Fruit fly (Drosophila melanogaster) whole organism, embryonic: Measurements from ENCODE around the gene Jhbp16.
A peak's percentile ranks its signal among the peaks of the same experiment; 100 is the strongest.

Experiments used
- ATbp ChIP-seq: fragments of 200-800 bp; sonication (Bioruptor generic); optimal IDR thresholded peaks from 2 replicates; lab custom pipeline; 2017; ENCODE audit warnings: missing biosample characterization, mild to moderate bottlenecking, missing genetic modification characterization, missing genetic modification reagents
- Blimp-1 ChIP-seq: fragments of 200-800 bp; sonication (Bioruptor generic); optimal IDR thresholded peaks from 3 replicates; lab custom pipeline; 2018; ENCODE audit warnings: missing biosample characterization, missing genetic modification characterization, mild to moderate bottlenecking, moderate library complexity, missing genetic modification reagents
- CG11085 ChIP-seq: fragments of 200-800 bp; sonication (Bioruptor generic); IDR thresholded peaks from 2 replicates; pipeline ENCODE4 v1.3.6; 2022; ENCODE audit warnings: missing biosample characterization, missing genetic modification characterization
- CG11247 ChIP-seq: fragments of 200-800 bp; sonication (Bioruptor generic); IDR thresholded peaks from 2 replicates; pipeline ENCODE4 v1.3.6; 2022; ENCODE audit warnings: missing biosample characterization, missing genetic modification characterization
- CG12071 ChIP-seq: fragments of 200-800 bp; sonication (Bioruptor generic); optimal IDR thresholded peaks from 3 replicates; lab custom pipeline; 2018; ENCODE audit warnings: missing biosample characterization, mild to moderate bottlenecking, missing genetic modification characterization
- CG12219 ChIP-seq: fragments of 200-800 bp; sonication (Bioruptor generic); optimal IDR thresholded peaks from 3 replicates; lab custom pipeline; 2018; ENCODE audit warnings: missing biosample characterization, mild to moderate bottlenecking, missing genetic modification characterization
- CG12659 ChIP-seq: fragments of 200-800 bp; sonication (Bioruptor generic); optimal IDR thresholded peaks from 3 replicates; lab custom pipeline; 2017; ENCODE audit warnings: mild to moderate bottlenecking, missing biosample characterization, missing genetic modification reagents, missing genetic modification characterization
- CG1647 ChIP-seq: fragments of 200-800 bp; sonication (Bioruptor generic); optimal IDR thresholded peaks from 3 replicates; lab custom pipeline; 2016; ENCODE audit warnings: missing biosample characterization, missing genetic modification characterization
- CG16863 ChIP-seq: fragments of 200-800 bp; sonication (Bioruptor generic); optimal IDR thresholded peaks from 3 replicates; lab custom pipeline; 2016; ENCODE audit warnings: missing biosample characterization, missing genetic modification characterization
- CG17829 ChIP-seq: fragments of 200-800 bp; optimal IDR thresholded peaks from 2 replicates; lab custom pipeline; 2019; ENCODE audit warnings: missing biosample characterization, mild to moderate bottlenecking, missing genetic modification characterization, moderate library complexity
- CG17912 ChIP-seq: fragments of 200-800 bp; sonication (Bioruptor generic); optimal IDR thresholded peaks from 2 replicates; lab custom pipeline; 2018; ENCODE audit warnings: missing biosample characterization, mild to moderate bottlenecking, missing genetic modification characterization
- CG18262 ChIP-seq: fragments of 200-800 bp; optimal IDR thresholded peaks from 3 replicates; lab custom pipeline; 2019; ENCODE audit warnings: missing biosample characterization, mild to moderate bottlenecking, missing genetic modification characterization, moderate library complexity
- CG2712 ChIP-seq: fragments of 200-800 bp; optimal IDR thresholded peaks from 3 replicates; lab custom pipeline; 2019; ENCODE audit warnings: missing biosample characterization, mild to moderate bottlenecking, missing genetic modification characterization, moderate library complexity
- CG31441 ChIP-seq: fragments of 200-800 bp; sonication (Bioruptor generic); IDR thresholded peaks from 2 replicates; pipeline ENCODE4 v1.3.6; 2022; ENCODE audit warnings: missing biosample characterization, missing genetic modification characterization
- CG4854 ChIP-seq: fragments of 200-800 bp; sonication (Bioruptor generic); optimal IDR thresholded peaks from 2 replicates; lab custom pipeline; 2016; ENCODE audit warnings: missing biosample characterization, missing genetic modification characterization, inconsistent platforms
- CG7745 ChIP-seq: fragments of 200-800 bp; sonication (Bioruptor generic); optimal IDR thresholded peaks from 2 replicates; lab custom pipeline; 2018; ENCODE audit warnings: missing biosample characterization, mild to moderate bottlenecking, missing genetic modification characterization, moderate library complexity
- CG7839 ChIP-seq: fragments of 200-800 bp; sonication (Bioruptor generic); optimal IDR thresholded peaks from 3 replicates; lab custom pipeline; 2018; ENCODE audit warnings: missing biosample characterization, mild to moderate bottlenecking, missing genetic modification characterization, moderate library complexity
- CG9437 ChIP-seq: fragments of 200-800 bp; sonication (Bioruptor generic); optimal IDR thresholded peaks from 2 replicates; lab custom pipeline; 2018; ENCODE audit warnings: missing biosample characterization, mild to moderate bottlenecking, missing genetic modification characterization
- CG9609 ChIP-seq: fragments of 200-800 bp; sonication (Bioruptor generic); optimal IDR thresholded peaks from 3 replicates; lab custom pipeline; 2016; ENCODE audit warnings: missing biosample characterization, missing genetic modification characterization
- CG9727 ChIP-seq: fragments of 200-800 bp; sonication (Bioruptor generic); optimal IDR thresholded peaks from 3 replicates; lab custom pipeline; 2017; ENCODE audit warnings: missing biosample characterization, mild to moderate bottlenecking, missing genetic modification characterization
- Deaf1 ChIP-seq: fragments of 200-800 bp; optimal IDR thresholded peaks from 3 replicates; lab custom pipeline; 2019; ENCODE audit warnings: missing biosample characterization, mild to moderate bottlenecking, missing genetic modification characterization, moderate library complexity
- Dip3 ChIP-seq: fragments of 200-800 bp; sonication (Bioruptor generic); optimal IDR thresholded peaks from 3 replicates; lab custom pipeline; 2016; ENCODE audit warnings: missing biosample characterization, missing genetic modification characterization
- Gsc ChIP-seq: fragments of 200-800 bp; sonication (Bioruptor generic); IDR thresholded peaks from 2 replicates; pipeline ENCODE4 v1.3.6; 2022; ENCODE audit warnings: missing biosample characterization, missing genetic modification characterization
- Gug ChIP-seq: fragments of 200-800 bp; sonication (Bioruptor generic); IDR thresholded peaks from 4 replicates; pipeline ENCODE4 v1.3.6; 2022; ENCODE audit warnings: missing biosample characterization, missing genetic modification characterization
- HHEX ChIP-seq: fragments of 200-800 bp; sonication (Bioruptor generic); optimal IDR thresholded peaks from 3 replicates; lab custom pipeline; 2017; ENCODE audit warnings: missing biosample characterization, mild to moderate bottlenecking, missing genetic modification characterization, missing genetic modification reagents
- Hey ChIP-seq: fragments of 200-800 bp; sonication (Bioruptor generic); optimal IDR thresholded peaks from 3 replicates; lab custom pipeline; 2018; ENCODE audit warnings: missing biosample characterization, mild to moderate bottlenecking, missing genetic modification characterization
- Mad ChIP-seq: fragments of 200-800 bp; sonication (Bioruptor generic); optimal IDR thresholded peaks from 2 replicates; lab custom pipeline; 2016; ENCODE audit warnings: missing biosample characterization, missing genetic modification characterization
- Sox100B ChIP-seq: fragments of 200-800 bp; sonication (Bioruptor generic); optimal IDR thresholded peaks from 3 replicates; lab custom pipeline; 2018; ENCODE audit warnings: missing biosample characterization, mild to moderate bottlenecking, missing genetic modification characterization
- Vsx1 ChIP-seq: fragments of 200-800 bp; sonication (Bioruptor generic); optimal IDR thresholded peaks from 2 replicates; lab custom pipeline; 2017; ENCODE audit warnings: missing biosample characterization, mild to moderate bottlenecking, missing genetic modification characterization, missing genetic modification reagents
- corto ChIP-seq: fragments of 200-800 bp; sonication (Bioruptor generic); optimal IDR thresholded peaks from 2 replicates; lab custom pipeline; 2016; ENCODE audit warnings: missing biosample characterization, mild to moderate bottlenecking, missing genetic modification characterization, moderate library complexity
- dmrt99B ChIP-seq: fragments of 200-800 bp; sonication (Bioruptor generic); optimal IDR thresholded peaks from 2 replicates; lab custom pipeline; 2018; ENCODE audit warnings: missing biosample characterization, mild to moderate bottlenecking, missing genetic modification characterization, moderate library complexity
- gcm2 ChIP-seq: fragments of 200-800 bp; sonication (Bioruptor generic); optimal IDR thresholded peaks from 2 replicates; lab custom pipeline; 2016; ENCODE audit warnings: missing biosample characterization, missing genetic modification characterization
- hth ChIP-seq: fragments of >200 bp; optimal IDR thresholded peaks from 2 replicates; lab custom pipeline; 2017; ENCODE audit warnings: inconsistent platforms
- ind ChIP-seq: fragments of 200-800 bp; sonication (Bioruptor generic); optimal IDR thresholded peaks from 3 replicates; lab custom pipeline; 2016; ENCODE audit warnings: missing biosample characterization, missing genetic modification characterization
- insv ChIP-seq, 2 experiments: fragments of 200-800 bp; sonication (Bioruptor generic); optimal IDR thresholded peaks; 3 replicates each; lab custom pipeline; 2016 to 2018; ENCODE audit warnings: missing biosample characterization in 2 of 2, missing genetic modification characterization in 2 of 2
- mld ChIP-seq: fragments of 200-800 bp; sonication (Bioruptor generic); IDR thresholded peaks from 3 replicates; pipeline ENCODE4 v1.3.6; 2022; ENCODE audit warnings: missing biosample characterization, missing genetic modification characterization; ENCODE audit not compliant: partially characterized antibody
- org-1 ChIP-seq: fragments of 200-800 bp; sonication (Bioruptor generic); optimal IDR thresholded peaks from 2 replicates; lab custom pipeline; 2017; ENCODE audit warnings: missing biosample characterization, missing genetic modification characterization
- p53 ChIP-seq: fragments of 200-800 bp; sonication (Bioruptor generic); optimal IDR thresholded peaks from 2 replicates; lab custom pipeline; 2016; ENCODE audit warnings: missing biosample characterization, missing genetic modification characterization
- pzg ChIP-seq: fragments of 200-800 bp; sonication (Bioruptor generic); optimal IDR thresholded peaks from 3 replicates; lab custom pipeline; 2018; ENCODE audit warnings: missing biosample characterization, mild to moderate bottlenecking, missing genetic modification characterization, moderate library complexity
- sr ChIP-seq: fragments of 200-800 bp; sonication (Bioruptor generic); IDR thresholded peaks from 3 replicates; pipeline ENCODE4 v1.3.6; 2022; ENCODE audit warnings: missing biosample characterization, missing genetic modification characterization
- ssp ChIP-seq: fragments of 200-800 bp; sonication (Bioruptor generic); IDR thresholded peaks from 2 replicates; pipeline ENCODE4 v1.3.6; 2022; ENCODE audit warnings: missing biosample characterization, missing genetic modification characterization
- tap ChIP-seq: fragments of 200-800 bp; optimal IDR thresholded peaks from 3 replicates; lab custom pipeline; 2019; ENCODE audit warnings: missing biosample characterization, mild to moderate bottlenecking, missing genetic modification characterization, moderate library complexity
- unpg ChIP-seq: fragments of 200-800 bp; sonication (Bioruptor generic); optimal IDR thresholded peaks from 3 replicates; lab custom pipeline; 2018; ENCODE audit warnings: missing biosample characterization, mild to moderate bottlenecking, missing genetic modification characterization, moderate library complexity
- yki ChIP-seq: fragments of >200 bp; optimal IDR thresholded peaks from 3 replicates; lab custom pipeline; 2018

The Jhbp16 gene

DNA sequence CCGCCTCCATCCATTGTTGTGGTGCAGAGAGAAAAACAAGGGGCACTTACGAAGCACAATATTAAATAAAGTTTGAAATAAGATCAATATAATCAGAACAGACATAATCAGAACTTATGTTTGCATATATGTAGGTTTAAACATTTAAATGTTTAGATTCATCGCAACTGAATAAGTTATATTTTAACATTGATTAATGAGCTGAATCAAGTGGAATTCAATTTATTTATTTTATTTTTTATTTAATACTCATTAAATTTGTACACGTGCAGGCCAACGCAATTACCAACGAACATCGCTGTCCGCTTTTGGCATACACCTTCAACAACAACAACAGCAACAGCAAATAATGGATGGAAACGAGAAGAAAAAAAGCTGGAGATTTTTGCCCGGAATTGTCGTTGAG is 34.7 kb downstream of the Jhbp16 start (continued):
- TF ChIP-seq Blimp-1 (peak; percentile 19), CG9727 (GFP tag; lab: Kevin White, UChicago) (no peak), Gug (GFP tag; lab: Robert Waterston, UW) (no peak), gcm2 (GFP tag; lab: Kevin White, UChicago) (no peak), CG12071 (GFP tag; lab: Kevin White, UChicago) (no peak), CG12219 (GFP tag; lab: Kevin White, UChicago) (no peak), corto (GFP tag; lab: Kevin White, UChicago) (no peak), ssp (GFP tag; lab: Robert Waterston, UW) (no peak), p53 (GFP tag; lab: Kevin White, UChicago) (no peak), CG18262 (tag; lab: Kevin White, UChicago) (peak; percentile 28), unpg (GFP tag; lab: Kevin White, UChicago) (peak; percentile 53), CG12659 (GFP tag; lab: Kevin White, UChicago) (peak; percentile 33), CG4854 (GFP tag; lab: Kevin White, UChicago) (no peak), org-1 (peak; percentile 6), CG16863 (GFP tag; lab: Kevin White, UChicago) (no peak), CG7745 (no peak), mld (GFP tag; lab: Robert Waterston, UW) (no peak), CG17912 (GFP tag; lab: Kevin White, UChicago) (no peak), CG1647 (GFP tag; lab: Kevin White, UChicago) (peak; percentile 10), CG11085 (GFP tag; lab: Robert Waterston, UW) (no peak), pzg (GFP tag; lab: Kevin White, UChicago) (no peak), Dip3 (GFP tag; lab: Kevin White, UChicago) (no peak), ATbp (GFP tag; lab: Kevin White, UChicago) (peak; percentile 28), HHEX (GFP tag; lab: Kevin White, UChicago) (peak; percentile 40), CG17829 (tag; lab: Kevin White, UChicago) (peak; percentile 22), Deaf1 (tag; lab: Kevin White, UChicago) (no peak), Mad (no peak), yki (lab: Kevin White, UChicago) (no peak), CG9437 (peak; percentile 6), Hey (tag; lab: Kevin White, UChicago) (no peak), insv (GFP tag; optimal IDR thresholded peaks at IDR 0.05; lab: Kevin White, UChicago) (no peak), tap (tag; lab: Kevin White, UChicago) (peak; percentile 55), CG7839 (tag; lab: Kevin White, UChicago) (peak; percentile 56), CG9609 (GFP tag; lab: Kevin White, UChicago) (no peak), sr (GFP tag; lab: Robert Waterston, UW) (no peak), dmrt99B (tag; lab: Kevin White, UChicago) (peak; percentile 72), CG31441 (GFP tag; lab: Robert Waterston, UW) (peak; percentile 60), CG11247 (no peak), Gsc (GFP tag; lab: Robert Waterston, UW) (no peak), ind (GFP tag; lab: Kevin White, UChicago) (peak; percentile 9), CG2712 (tag; lab: Kevin White, UChicago) (peak; percentile 40), Sox100B (GFP tag; lab: Kevin White, UChicago) (peak; percentile 57), hth (no peak), Vsx1 (GFP tag; lab: Kevin White, UChicago) (no peak)
- TF ChIP-seq, all 482 proteins: peak for 76
